Fruit fly (Drosophila melanogaster) whole organism, prepupa: ENCODE measurements around the gene eEF1alpha2.
A peak's percentile ranks its signal among the peaks of the same experiment; 100 is the strongest.

Experiments used
- CG10631 ChIP-seq: fragments of 200-800 bp; sonication (Bioruptor generic); optimal IDR thresholded peaks from 2 replicates; lab custom pipeline; 2016; ENCODE audit warnings: missing biosample characterization, missing genetic modification characterization
- CG10669 ChIP-seq: fragments of 200-800 bp; sonication (Bioruptor generic); optimal IDR thresholded peaks from 3 replicates; lab custom pipeline; 2018; ENCODE audit warnings: missing biosample characterization, mild to moderate bottlenecking, missing genetic modification characterization, moderate library complexity
- CG11294 ChIP-seq: fragments of 200-800 bp; sonication (Bioruptor generic); IDR thresholded peaks from 2 replicates; pipeline ENCODE4 v1.3.6; 2022; ENCODE audit warnings: missing biosample characterization, missing genetic modification characterization
- CG11762 ChIP-seq: fragments of 200-800 bp; sonication (Bioruptor generic); optimal IDR thresholded peaks from 3 replicates; lab custom pipeline; 2016; ENCODE audit warnings: missing biosample characterization, missing genetic modification characterization; ENCODE audit not compliant: insufficient read depth
- CG1621 ChIP-seq: fragments of 200-800 bp; sonication (Bioruptor generic); optimal IDR thresholded peaks from 3 replicates; lab custom pipeline; 2018; ENCODE audit warnings: missing biosample characterization, mild to moderate bottlenecking, missing genetic modification characterization
- CG16779 ChIP-seq: fragments of 200-800 bp; sonication (Bioruptor generic); optimal IDR thresholded peaks from 3 replicates; lab custom pipeline; 2017; ENCODE audit warnings: missing biosample characterization, mild to moderate bottlenecking, missing genetic modification characterization
- CG3032 ChIP-seq: fragments of 200-800 bp; optimal IDR thresholded peaks from 2 replicates; lab custom pipeline; 2019; ENCODE audit warnings: missing biosample characterization, mild to moderate bottlenecking, missing genetic modification characterization, moderate library complexity
- CG31627 ChIP-seq: fragments of 200-800 bp; sonication (Bioruptor generic); optimal IDR thresholded peaks from 3 replicates; lab custom pipeline; 2016; ENCODE audit warnings: missing biosample characterization, missing genetic modification characterization
- CG34406 ChIP-seq: fragments of 200-800 bp; sonication (Bioruptor generic); optimal IDR thresholded peaks from 3 replicates; lab custom pipeline; 2016; ENCODE audit warnings: missing biosample characterization, missing genetic modification characterization
- CG3919 ChIP-seq: fragments of 200-800 bp; sonication (Bioruptor generic); optimal IDR thresholded peaks from 3 replicates; lab custom pipeline; 2016; ENCODE audit warnings: missing biosample characterization, missing genetic modification characterization
- CG6163 ChIP-seq: fragments of 200-800 bp; sonication (Bioruptor generic); IDR thresholded peaks from 3 replicates; pipeline ENCODE4 v1.3.6; 2022; ENCODE audit warnings: missing biosample characterization, missing genetic modification characterization
- CG6808 ChIP-seq: fragments of 200-800 bp; sonication (Bioruptor generic); optimal IDR thresholded peaks from 3 replicates; lab custom pipeline; 2017; ENCODE audit warnings: missing biosample characterization, missing genetic modification characterization, mild to moderate bottlenecking, moderate library complexity, missing genetic modification reagents
- CG6854 ChIP-seq: fragments of 200-800 bp; sonication (Bioruptor generic); optimal IDR thresholded peaks from 2 replicates; lab custom pipeline; 2017; ENCODE audit warnings: missing biosample characterization, mild to moderate bottlenecking, missing genetic modification characterization
- CG7368 ChIP-seq: fragments of 200-800 bp; sonication (Bioruptor generic); optimal IDR thresholded peaks from 3 replicates; lab custom pipeline; 2016; ENCODE audit warnings: missing biosample characterization, missing genetic modification characterization
- CG8119 ChIP-seq: fragments of 200-800 bp; sonication (Bioruptor generic); IDR thresholded peaks from 3 replicates; pipeline ENCODE4 v1.3.6; 2022; ENCODE audit warnings: missing biosample characterization, missing genetic modification characterization
- CG8632 ChIP-seq: fragments of 200-800 bp; sonication (Bioruptor generic); optimal IDR thresholded peaks from 3 replicates; lab custom pipeline; 2016; ENCODE audit warnings: missing biosample characterization, missing genetic modification characterization
- CG9139 ChIP-seq: fragments of 200-800 bp; sonication (Bioruptor generic); optimal IDR thresholded peaks from 3 replicates; lab custom pipeline; 2017; ENCODE audit warnings: missing biosample characterization, mild to moderate bottlenecking, missing genetic modification characterization
- Eip75B ChIP-seq: fragments of 200-800 bp; sonication (Bioruptor generic); optimal IDR thresholded peaks from 3 replicates; lab custom pipeline; 2016; ENCODE audit warnings: missing biosample characterization, missing genetic modification characterization
- Eip78C ChIP-seq: fragments of 200-800 bp; sonication (Bioruptor generic); peaks from one replicate; lab custom pipeline; 2016; ENCODE audit warnings: missing biosample characterization, missing genetic modification characterization
- Eip93F ChIP-seq: fragments of 200-800 bp; sonication (Bioruptor generic); optimal IDR thresholded peaks from 2 replicates; lab custom pipeline; 2016; ENCODE audit warnings: missing biosample characterization, mild to moderate bottlenecking, missing genetic modification characterization
- Ets21C ChIP-seq: fragments of 200-800 bp; sonication (Bioruptor generic); optimal IDR thresholded peaks from 3 replicates; lab custom pipeline; 2016; ENCODE audit warnings: missing biosample characterization, missing genetic modification characterization
- Gug ChIP-seq: fragments of 200-800 bp; sonication (Bioruptor generic); IDR thresholded peaks from 2 replicates; pipeline ENCODE4 v1.3.6; 2022; ENCODE audit warnings: missing biosample characterization, missing genetic modification characterization
- Hr38 ChIP-seq: sonication (Bioruptor generic); optimal IDR thresholded peaks from 2 replicates; lab custom pipeline; 2016; ENCODE audit warnings: missing biosample characterization, missing genetic modification characterization
- Hr39 ChIP-seq: fragments of 200-800 bp; sonication (Bioruptor generic); optimal IDR thresholded peaks from 2 replicates; lab custom pipeline; 2016; ENCODE audit warnings: missing biosample characterization, missing genetic modification characterization
- Met ChIP-seq: fragments of 200-800 bp; sonication (Bioruptor generic); optimal IDR thresholded peaks from 3 replicates; lab custom pipeline; 2016; ENCODE audit warnings: missing biosample characterization, missing genetic modification characterization
- OdsH ChIP-seq: fragments of 200-800 bp; sonication (Bioruptor generic); optimal IDR thresholded peaks from 3 replicates; lab custom pipeline; 2016; ENCODE audit warnings: missing biosample characterization, missing genetic modification characterization
- Sox102F ChIP-seq: fragments of 200-800 bp; sonication (Bioruptor generic); optimal IDR thresholded peaks from 2 replicates; lab custom pipeline; 2016; ENCODE audit warnings: missing biosample characterization, mild to moderate bottlenecking, missing genetic modification characterization
- Sox14 ChIP-seq: fragments of 200-800 bp; sonication (Bioruptor generic); optimal IDR thresholded peaks from 3 replicates; lab custom pipeline; 2016; ENCODE audit warnings: missing biosample characterization, missing genetic modification characterization
- achi ChIP-seq: fragments of 200-800 bp; sonication (Bioruptor generic); optimal IDR thresholded peaks from 3 replicates; lab custom pipeline; 2016; ENCODE audit warnings: missing biosample characterization, missing genetic modification characterization
- dsx ChIP-seq: fragments of 200-800 bp; optimal IDR thresholded peaks from 3 replicates; lab custom pipeline; 2019; ENCODE audit warnings: missing biosample characterization, mild to moderate bottlenecking, missing genetic modification characterization, moderate library complexity; ENCODE audit not compliant: poor library complexity, severe bottlenecking
- esn ChIP-seq: fragments of 200-800 bp; sonication (Bioruptor generic); optimal IDR thresholded peaks from 2 replicates; lab custom pipeline; 2016; ENCODE audit warnings: missing biosample characterization, mild to moderate bottlenecking, missing genetic modification characterization, moderate library complexity
- fd85E ChIP-seq: fragments of 200-800 bp; sonication (Bioruptor generic); optimal IDR thresholded peaks from 3 replicates; lab custom pipeline; 2016; ENCODE audit warnings: missing biosample characterization, missing genetic modification characterization
- net ChIP-seq: fragments of 200-800 bp; sonication (Bioruptor generic); optimal IDR thresholded peaks from 3 replicates; lab custom pipeline; 2016; ENCODE audit warnings: missing biosample characterization, missing genetic modification characterization
- ss ChIP-seq, 2 experiments: fragments of 200-800 bp; sonication (Bioruptor generic); optimal IDR thresholded peaks; 2 replicates in 1 of 2; 3 replicates in 1 of 2; lab custom pipeline; 2017 to 2018; ENCODE audit warnings: mild to moderate bottlenecking in 2 of 2, missing biosample characterization in 2 of 2, missing genetic modification characterization in 2 of 2, moderate library complexity in 1 of 2
- svp ChIP-seq: fragments of 200-800 bp; sonication (Bioruptor generic); peaks from one replicate; lab custom pipeline; 2016; ENCODE audit warnings: missing biosample characterization, missing genetic modification characterization
- topi ChIP-seq: fragments of 200-800 bp; sonication (Bioruptor generic); optimal IDR thresholded peaks from 3 replicates; lab custom pipeline; 2016; ENCODE audit warnings: missing biosample characterization, missing genetic modification characterization
- vri ChIP-seq: fragments of 200-800 bp; sonication (Bioruptor generic); optimal IDR thresholded peaks from 3 replicates; lab custom pipeline; 2016; ENCODE audit warnings: missing biosample characterization, mild to moderate bottlenecking, missing genetic modification characterization

Gene eEF1alpha2

DNA sequence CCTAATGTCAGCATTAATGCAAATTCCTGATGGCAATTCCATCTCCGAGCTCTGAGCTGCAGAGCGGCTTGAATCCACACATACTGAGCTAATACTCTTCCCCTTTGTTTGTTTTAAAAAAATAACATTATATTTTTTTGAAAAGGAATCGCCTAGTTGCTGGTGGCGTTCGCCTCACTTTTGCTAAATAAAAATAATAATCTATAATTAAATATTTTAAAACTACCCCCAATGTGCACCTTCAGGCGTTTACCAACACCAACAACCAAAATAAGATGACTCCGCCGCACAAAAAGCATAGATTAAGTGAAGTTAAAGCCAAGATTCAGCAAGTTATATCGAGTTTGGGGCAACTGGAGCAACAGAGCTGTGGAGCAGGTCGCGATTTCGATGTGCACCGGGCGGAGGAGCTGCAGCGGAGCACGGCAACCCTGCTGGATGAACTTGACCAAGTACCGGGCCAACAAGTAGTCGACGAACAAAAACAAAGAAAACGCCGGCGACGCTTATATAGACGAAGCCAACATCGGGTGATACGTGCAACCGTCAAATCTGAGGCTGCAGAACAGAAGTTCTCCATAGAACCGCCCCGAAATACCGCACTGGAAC, 5.9 kb downstream of the eEF1alpha2 start, which contains the start of gene CG1896 (continued):
- TF ChIP-seq fd85E (GFP tag; lab: Kevin White, UChicago) (no peak), Met (GFP tag; lab: Kevin White, UChicago) (peak; percentile 69), CG6808 (GFP tag; lab: Kevin White, UChicago) (no peak), Sox102F (no peak), Eip75B (GFP tag; lab: Kevin White, UChicago) (peak; percentile 51), CG16779 (peak; percentile 24), CG7368 (GFP tag; lab: Kevin White, UChicago) (peak; percentile 32), svp (GFP tag; lab: Kevin White, UChicago) (peak; percentile 60), Eip78C (peak; percentile 87), topi (GFP tag; lab: Kevin White, UChicago) (peak; percentile 70), CG31627 (peak; percentile 60), CG8632 (GFP tag; lab: Kevin White, UChicago) (peak; percentile 58), OdsH (peak; percentile 76)
- TF ChIP-seq, all 60 proteins: peak for 45

- TF ChIP-seq svp (GFP tag; lab: Kevin White, UChicago) (peak; percentile 86), fd85E (GFP tag; lab: Kevin White, UChicago) (no peak), esn (GFP tag; lab: Kevin White, UChicago) (peak; percentile 35), CG3919 (GFP tag; lab: Kevin White, UChicago) (peak; percentile 1), CG6854 (GFP tag; lab: Kevin White, UChicago) (peak; percentile 45), CG9139 (GFP tag; lab: Kevin White, UChicago) (peak; percentile 15), Eip93F (no peak), CG8119 (GFP tag; lab: Robert Waterston, UW) (peak; percentile 49; the same call in 2 of the 3 replicates), Hr39 (GFP tag; lab: Kevin White, UChicago) (no peak), CG34406 (GFP tag; lab: Kevin White, UChicago) (no peak), CG11762 (GFP tag; lab: Kevin White, UChicago) (no peak), net (GFP tag; lab: Kevin White, UChicago) (peak; percentile 7), ss (GFP tag; optimal IDR thresholded peaks at IDR 0.05; lab: Kevin White, UChicago) (peak; percentile 42 to 47), Met (GFP tag; lab: Kevin White, UChicago) (peak; percentile 6), Hr38 (GFP tag; lab: Kevin White, UChicago) (no peak), CG6163 (peak; percentile 14; the same call in 1 of the 3 replicates), Eip75B (GFP tag; lab: Kevin White, UChicago) (peak; percentile 51), Gug (GFP tag; lab: Robert Waterston, UW) (no peak), CG16779 (peak; percentile 28), Sox14 (GFP tag; lab: Kevin White, UChicago) (peak; percentile 57), Eip78C (peak; percentile 70), CG10669 (GFP tag; lab: Kevin White, UChicago) (no peak), topi (GFP tag; lab: Kevin White, UChicago) (peak; percentile 35), CG10631 (GFP tag; lab: Kevin White, UChicago) (no peak), Ets21C (GFP tag; lab: Kevin White, UChicago) (no peak), achi (GFP tag; lab: Kevin White, UChicago) (peak; percentile 18), dsx (peak; percentile 10), CG6808 (GFP tag; lab: Kevin White, UChicago) (peak; percentile 25), CG3032 (tag; lab: Kevin White, UChicago) (peak; percentile 9), CG1621 (tag; lab: Kevin White, UChicago) (peak; percentile 44), CG11294 (no peak), vri (GFP tag; lab: Kevin White, UChicago) (no peak), CG7368 (GFP tag; lab: Kevin White, UChicago) (no peak)
These were observed 7.4 kb downstream of the eEF1alpha2 start, which contains the start of gene awd for dm6 chr3R:31745629-31746081. awd (minus strand) TSS chr3R:31746077.
